Fruit fly (Drosophila melanogaster): ENCODE measurements around the gene Sgs3.

DNA sequence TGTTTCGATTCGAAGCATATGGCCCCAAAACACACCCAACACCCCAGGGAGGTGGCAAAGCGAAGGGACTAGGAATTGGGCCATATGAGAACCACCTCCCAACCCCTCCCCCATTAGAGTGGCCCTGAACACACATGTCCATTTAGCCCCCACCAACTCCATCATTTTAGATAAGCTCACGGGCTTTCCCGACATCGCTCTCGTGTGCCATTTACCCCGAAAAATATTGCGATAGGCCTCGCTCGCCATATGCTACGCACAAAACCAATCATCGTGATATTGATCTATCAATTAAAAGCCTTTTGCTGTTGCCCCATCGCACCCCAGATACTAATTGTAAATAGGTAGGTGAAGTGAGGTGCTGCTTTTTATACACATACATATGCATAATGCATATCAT lies 18.3 kb downstream of the Sgs3 start:
- TF ChIP-seq sisA (GFP tag; IDR thresholded peaks at IDR 0.05) (no peak), ro (GFP tag; IDR thresholded peaks at IDR 0.05) (no peak), Hand (GFP tag; optimal IDR thresholded peaks at IDR 0.05) (no peak), otp (GFP tag; IDR thresholded peaks at IDR 0.05) (no peak), Bteb2 (GFP tag; optimal IDR thresholded peaks at IDR 0.05) (no peak), ewg (GFP tag; optimal IDR thresholded peaks at IDR 0.05) (no peak), Lpt (GFP tag; optimal IDR thresholded peaks at IDR 0.05) (no peak), nom (GFP tag; optimal IDR thresholded peaks at IDR 0.05) (no peak), shn (GFP tag; optimal IDR thresholded peaks at IDR 0.05) (no peak), br (optimal IDR thresholded peaks at IDR 0.05) (no peak)

Data from whole organism, embryonic.